Worm (Caenorhabditis elegans) whole organism, L4 larva: Measurements from ENCODE around the gene F53C11.9.

Source experiments
- ama-1 ChIP-seq: fragments of 150-350 bp; optimal IDR thresholded peaks from 2 replicates; lab custom pipeline; 2014; ENCODE audit warnings: inconsistent platforms, mixed read lengths
- daf-8 ChIP-seq: fragments of 200-800 bp; sonication (Bioruptor generic); IDR thresholded peaks from 2 replicates; pipeline ENCODE4 v1.3.6; 2022; ENCODE audit warnings: missing genetic modification characterization, missing compliant biosample characterization
- hlh-11 ChIP-seq: fragments of 200-800 bp; sonication (Bioruptor generic); optimal IDR thresholded peaks from 2 replicates; lab custom pipeline; 2018; ENCODE audit warnings: mild to moderate bottlenecking, missing genetic modification characterization, missing compliant biosample characterization
- lin-13 ChIP-seq: fragments of 150-350 bp; optimal IDR thresholded peaks from 2 replicates; lab custom pipeline; 2014; ENCODE audit warnings: missing biosample characterization, missing genetic modification reagents, missing genetic modification characterization
- lin-15B ChIP-seq: fragments of 150-350 bp; sonication (generic microtip); optimal IDR thresholded peaks from 3 replicates; lab custom pipeline; 2014; ENCODE audit warnings: missing biosample characterization, missing genetic modification characterization
- lsy-2 ChIP-seq, 2 experiments: fragments of 150-350 bp in 1 of 2; sonication (generic microtip) in 1 of 2; optimal IDR thresholded peaks; 2 replicates each; lab custom pipeline; 2014 to 2017; ENCODE audit warnings: missing biosample characterization in 2 of 2, missing genetic modification characterization in 2 of 2
- nhr-11 ChIP-seq: fragments of 150-350 bp; optimal IDR thresholded peaks from 2 replicates; lab custom pipeline; 2014; ENCODE audit warnings: missing biosample characterization, missing genetic modification characterization
- nhr-48 ChIP-seq: sonication (generic microtip); optimal IDR thresholded peaks from 2 replicates; lab custom pipeline; 2016; ENCODE audit warnings: mild to moderate bottlenecking, missing genetic modification characterization, missing compliant biosample characterization
- pha-4 ChIP-seq, 2 experiments: fragments of 150-350 bp in 1 of 2; fragments of 200-800 bp in 1 of 2; sonication (Bioruptor generic) in 1 of 2; IDR thresholded peaks in 1 of 2; optimal IDR thresholded peaks in 1 of 2; 2 replicates each; pipeline versions ENCODE4 v1.3.6 to Lab custom; 2014 to 2022; ENCODE audit warnings: missing genetic modification characterization in 2 of 2, missing genetic modification reagents in 2 of 2, missing biosample characterization in 1 of 2, missing compliant biosample characterization in 1 of 2
- snpc-4 ChIP-seq: fragments of 150-350 bp; optimal IDR thresholded peaks from 2 replicates; lab custom pipeline; 2014; ENCODE audit warnings: missing biosample characterization, missing genetic modification characterization
- unc-130 ChIP-seq: sonication (generic microtip); optimal IDR thresholded peaks from 2 replicates; lab custom pipeline; 2016; ENCODE audit warnings: missing genetic modification reagents, missing genetic modification characterization, missing compliant biosample characterization
- unc-62 ChIP-seq, 3 experiments: fragments of 150-350 bp in 1 of 3; sonication (generic microtip); optimal IDR thresholded peaks in 2 of 3; peaks in 1 of 3; 1 replicate in 1 of 3; 2 replicates in 2 of 3; lab custom pipeline; 2014 to 2017; ENCODE audit warnings: missing biosample characterization in 3 of 3, missing genetic modification characterization in 3 of 3, missing genetic modification reagents in 3 of 3, missing genotype in 1 of 3

DNA sequence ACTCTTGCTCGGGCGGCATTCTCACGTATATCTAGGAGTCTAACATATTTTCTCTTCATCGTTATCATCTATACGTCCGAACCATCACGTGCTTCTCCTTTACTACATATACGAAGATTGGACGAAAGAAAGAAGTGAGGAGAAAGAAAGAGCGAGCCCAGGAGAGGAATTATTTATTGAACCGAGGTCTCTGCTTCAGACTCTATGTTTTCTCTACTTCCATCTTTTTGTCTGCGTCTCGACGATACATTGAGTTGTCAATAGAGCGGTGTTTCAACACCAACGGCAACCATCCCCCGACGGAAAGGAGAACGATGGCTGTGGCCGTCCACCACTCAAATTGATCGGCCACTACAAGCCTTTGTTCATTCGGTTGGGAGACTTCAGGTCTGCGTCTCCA, 11.5 kb downstream of the F53C11.9 start:
- TF ChIP-seq lin-13 (peak; percentile 39), lsy-2 (tag; optimal IDR thresholded peaks at IDR 0.05; lab: Kevin White, UChicago) (peak; percentile 84 to 88), pha-4 (GFP tag; IDR thresholded peaks at IDR 0.05; lab: Robert Waterston, UW) (peak; percentile 56), pha-4 (tag; optimal IDR thresholded peaks at IDR 0.05; lab: Kevin White, UChicago) (peak; percentile 72), hlh-11 (peak; percentile 91), daf-8 (GFP tag; lab: Robert Waterston, UW) (no peak), nhr-11 (peak; percentile 96), snpc-4 (no peak), unc-62 (GFP tag; optimal IDR thresholded peaks at IDR 0.05 in 1 of 2; lab: Kevin White, UChicago) (peak in 1 of 2 experiments; percentile 100), unc-62 (tag; optimal IDR thresholded peaks at IDR 0.05; lab: Kevin White, UChicago) (no peak), nhr-48 (tag; lab: Kevin White, UChicago) (peak; percentile 3), unc-130 (GFP tag; lab: Kevin White, UChicago) (no peak), lin-15B (tag; lab: Kevin White, UChicago) (peak; percentile 30), ama-1 (lab: Kevin White, UChicago) (peak; percentile 72)
